Worm (Caenorhabditis elegans): Measurements from ENCODE around the gene hgrs-1.

hgrs-1 gene

DNA sequence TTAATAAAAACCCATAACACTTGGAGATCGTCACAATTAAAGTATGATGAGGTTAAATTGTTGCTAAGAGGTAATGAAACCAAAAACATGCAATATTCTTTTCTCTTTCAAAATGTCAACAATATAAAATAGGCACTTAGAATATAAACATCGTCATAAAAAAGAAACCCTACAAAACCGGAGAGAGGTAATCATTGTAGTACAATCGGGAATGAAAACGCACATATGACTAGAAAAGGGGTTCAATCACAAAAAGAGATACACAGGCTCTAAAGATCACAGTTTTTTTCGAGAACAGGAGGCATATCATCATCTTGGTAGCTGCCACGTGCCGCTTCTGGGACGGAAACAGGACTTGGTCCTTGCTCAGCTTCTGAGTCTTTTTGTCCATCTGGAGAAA lies 20.6 kb upstream of the hgrs-1 start:
- TF ChIP-seq elt-4 (tag; optimal IDR thresholded peaks at IDR 0.05) = no peak
- no peak for TF ChIP-seq nhr-11 (tag; optimal IDR thresholded peaks at IDR 0.05)
- no peak for TF ChIP-seq ceh-14 (tag; optimal IDR thresholded peaks at IDR 0.05)
- TF ChIP-seq ama-1 (optimal IDR thresholded peaks at IDR 0.05) = peak; percentile 1
- no peak for TF ChIP-seq K09A11.1 (tag; optimal IDR thresholded peaks at IDR 0.05; ENCODE audit: insufficient read depth)

DNA sequence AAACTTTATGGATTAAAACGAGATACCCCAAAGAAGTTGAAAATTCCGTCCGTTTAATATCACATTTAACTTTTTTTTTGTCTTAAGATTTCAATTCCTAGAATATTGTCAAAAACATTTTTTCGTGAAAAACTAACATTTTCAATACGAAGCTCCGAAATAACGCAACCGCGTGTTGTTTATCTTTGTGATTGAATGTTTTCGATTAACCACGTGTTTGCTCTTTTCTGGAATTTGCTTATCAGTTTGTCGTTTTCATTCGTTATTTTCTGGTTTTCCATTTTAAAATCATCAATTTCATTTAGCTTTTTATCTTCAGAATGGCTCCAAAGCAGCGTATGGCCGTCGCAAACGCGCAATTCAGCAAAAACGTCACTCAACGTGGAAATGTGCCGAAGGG lies 19.5 kb upstream of the hgrs-1 start, which contains the start of gene serp-1.2:
serp-1.2 (plus strand) TSS at position 318 of the 400 bp plus-strand sequence.
- TF ChIP-seq mec-3 (tag; optimal IDR thresholded peaks at IDR 0.05; ENCODE audit: borderline replicate concordance) (no peak), dmd-4 (tag; optimal IDR thresholded peaks at IDR 0.05; ENCODE audit: borderline replicate concordance) (no peak), ztf-16 (tag; optimal IDR thresholded peaks at IDR 0.05) (no peak), elt-2 (tag; optimal IDR thresholded peaks at IDR 0.05) (peak; percentile 12), ref-2 (tag; optimal IDR thresholded peaks at IDR 0.05) (no peak), tbx-2 (tag; optimal IDR thresholded peaks at IDR 0.05) (no peak)

DNA sequence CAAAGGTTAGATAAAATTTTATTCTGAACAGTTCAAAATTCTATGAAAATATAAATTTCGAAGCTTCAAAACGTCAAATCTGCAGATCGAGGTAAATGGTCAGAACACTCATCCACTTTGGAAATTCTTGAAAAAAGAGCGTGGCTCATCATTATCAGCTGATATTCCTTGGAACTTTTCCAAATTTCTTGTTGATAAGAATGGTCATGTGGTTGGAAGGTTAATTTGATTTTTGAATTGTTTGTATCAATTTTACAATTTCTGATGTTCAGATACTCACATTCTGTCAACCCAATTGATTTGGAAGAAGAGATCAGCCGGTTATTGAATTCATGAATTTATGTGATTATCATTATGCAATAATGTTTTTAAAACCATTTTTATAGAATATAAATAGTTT lies 17.2 kb upstream of the hgrs-1 start:
- TF ChIP-seq ztf-16 (tag; optimal IDR thresholded peaks at IDR 0.05) = no peak
- no peak for TF ChIP-seq pha-2 (tag; optimal IDR thresholded peaks at IDR 0.05)
- TF ChIP-seq unc-86 (tag; optimal IDR thresholded peaks at IDR 0.05) = no peak
- TF ChIP-seq gmeb-2 (tag; optimal IDR thresholded peaks at IDR 0.05) = no peak
- TF ChIP-seq ceh-45 (GFP tag; IDR thresholded peaks at IDR 0.05) = no peak
- TF ChIP-seq ceh-30 (tag; optimal IDR thresholded peaks at IDR 0.05) = no peak
- TF ChIP-seq ttx-3 (tag; optimal IDR thresholded peaks at IDR 0.05) = no peak
- no peak for TF ChIP-seq ama-1 (optimal IDR thresholded peaks at IDR 0.05)
- TF ChIP-seq pros-1 (tag; optimal IDR thresholded peaks at IDR 0.05) = no peak
- TF ChIP-seq nhr-232 (tag; optimal IDR thresholded peaks at IDR 0.05) = no peak
- TF ChIP-seq ceh-14 (tag; optimal IDR thresholded peaks at IDR 0.05) = no peak
- TF ChIP-seq zip-5 (tag; optimal IDR thresholded peaks at IDR 0.05) = no peak
- TF ChIP-seq fax-1 (tag; optimal IDR thresholded peaks at IDR 0.05) = no peak
- TF ChIP-seq sox-2 (GFP tag; IDR thresholded peaks at IDR 0.05) = no peak
- TF ChIP-seq hlh-30 (tag; optimal IDR thresholded peaks at IDR 0.05; ENCODE audit: insufficient read depth) = no peak
- TF ChIP-seq ceh-31 (tag; optimal IDR thresholded peaks at IDR 0.05) = no peak

DNA sequence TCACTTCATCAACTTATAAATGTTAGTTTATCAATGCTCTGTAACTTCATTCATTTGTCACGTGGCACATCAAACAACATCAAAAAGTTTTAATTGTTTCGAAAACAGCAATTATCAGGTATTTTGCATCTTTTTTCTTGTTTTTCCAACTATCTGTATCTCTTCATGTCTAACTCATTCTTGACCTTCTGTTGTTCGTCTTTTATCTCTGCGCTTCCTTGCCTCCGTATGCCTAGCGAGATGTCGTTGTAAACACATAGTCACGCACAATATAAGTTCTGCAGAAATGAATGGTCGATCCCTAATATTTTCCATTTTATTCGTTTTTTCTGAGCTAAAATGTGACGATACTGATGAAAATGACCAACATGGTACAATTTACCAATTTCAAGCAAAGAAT lies 16.1 kb upstream of the hgrs-1 start, which contains the start of gene gpx-6:
gpx-6 (plus strand) TSS at position 257 of the 400 bp plus-strand sequence.
- TF ChIP-seq elt-2 (tag; optimal IDR thresholded peaks at IDR 0.05) (no peak), unc-3 (GFP tag; conservative IDR thresholded peaks at IDR 0.05) (no peak), unc-3 (tag; optimal IDR thresholded peaks at IDR 0.05) (no peak), sox-2 (GFP tag; IDR thresholded peaks at IDR 0.05) (no peak), unc-86 (tag; optimal IDR thresholded peaks at IDR 0.05) (no peak), T23F11.4 (GFP tag; optimal IDR thresholded peaks at IDR 0.05) (no peak), F13H6.1 (tag; optimal IDR thresholded peaks at IDR 0.05) (no peak), ceh-6 (GFP tag; optimal IDR thresholded peaks at IDR 0.05) (no peak)

DNA sequence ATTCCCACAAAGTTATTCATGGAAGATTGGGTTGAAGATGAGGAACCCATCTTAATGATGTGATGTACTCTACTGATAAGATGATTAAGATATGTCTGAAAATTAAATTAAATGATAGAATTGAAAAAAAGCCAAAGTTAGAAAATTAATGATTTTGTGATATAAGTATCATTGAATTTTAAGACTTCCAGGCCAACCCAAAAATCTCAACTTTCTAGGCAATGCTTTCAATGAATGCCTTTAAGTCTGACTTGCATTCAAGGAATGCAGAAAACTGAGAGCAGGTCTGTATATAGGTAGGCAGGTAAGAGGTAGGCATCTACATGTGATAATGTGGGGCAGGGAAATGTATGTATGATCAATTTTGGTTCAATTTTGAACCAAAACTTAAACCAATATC lies 14.1 kb upstream of the hgrs-1 start, which contains the start of gene ocr-2:
ocr-2 (minus strand) TSS at position 101 of the 400 bp plus-strand sequence.
- TF ChIP-seq ceh-6 (GFP tag; optimal IDR thresholded peaks at IDR 0.05) (no peak), odd-2 (tag; optimal IDR thresholded peaks at IDR 0.05) (no peak), npax-4 (tag; optimal IDR thresholded peaks at IDR 0.05) (no peak), ttx-3 (tag; optimal IDR thresholded peaks at IDR 0.05) (no peak), ceh-18 (tag; optimal IDR thresholded peaks at IDR 0.05) (no peak), madf-2 (tag; optimal IDR thresholded peaks at IDR 0.05) (no peak), elt-4 (tag; optimal IDR thresholded peaks at IDR 0.05) (no peak), pha-2 (tag; optimal IDR thresholded peaks at IDR 0.05) (no peak), elt-2 (tag; optimal IDR thresholded peaks at IDR 0.05) (no peak), pros-1 (tag; optimal IDR thresholded peaks at IDR 0.05) (no peak), fkh-6 (tag; optimal IDR thresholded peaks at IDR 0.05) (no peak), C38D4.7 (GFP tag; optimal IDR thresholded peaks at IDR 0.05) (no peak), syd-9 (tag; optimal IDR thresholded peaks at IDR 0.05) (no peak), pqm-1 (tag; optimal IDR thresholded peaks at IDR 0.05) (no peak), dmd-4 (tag; optimal IDR thresholded peaks at IDR 0.05; ENCODE audit: borderline replicate concordance) (no peak), rnt-1 (tag; optimal IDR thresholded peaks at IDR 0.05) (no peak), eyg-1 (tag; optimal IDR thresholded peaks at IDR 0.05) (no peak), ceh-2 (tag; optimal IDR thresholded peaks at IDR 0.05) (no peak)
